Fruit fly (Drosophila melanogaster) whole organism, embryonic: ENCODE results near the gene CG8128.
A peak's percentile ranks its signal among the peaks of the same experiment; 100 is the strongest.

Experiments used
- Antp ChIP-seq: fragments of 200-800 bp; sonication (Bioruptor generic); optimal IDR thresholded peaks from 3 replicates; lab custom pipeline; 2016; ENCODE audit warnings: missing biosample characterization, missing genetic modification characterization
- Bdp1 ChIP-seq: fragments of 200-800 bp; sonication (Bioruptor generic); optimal IDR thresholded peaks from 3 replicates; lab custom pipeline; 2016; ENCODE audit warnings: missing biosample characterization, missing genetic modification characterization
- Bgb ChIP-seq: fragments of 200-800 bp; sonication (Bioruptor generic); IDR thresholded peaks from 2 replicates; pipeline ENCODE4 v1.3.6; 2022; ENCODE audit warnings: missing biosample characterization, missing genetic modification characterization; ENCODE audit not compliant: partially characterized antibody
- CG10366 ChIP-seq: fragments of 200-800 bp; sonication (Bioruptor generic); IDR thresholded peaks from 2 replicates; pipeline ENCODE4 v1.3.6; 2022; ENCODE audit warnings: missing biosample characterization, missing genetic modification characterization
- CG10565 ChIP-seq: fragments of 200-800 bp; sonication (Bioruptor generic); optimal IDR thresholded peaks from 3 replicates; lab custom pipeline; 2016; ENCODE audit warnings: missing biosample characterization, mild to moderate bottlenecking, missing genetic modification characterization
- CG13287 ChIP-seq: fragments of 200-800 bp; sonication (Bioruptor generic); IDR thresholded peaks from 2 replicates; pipeline ENCODE4 v1.3.6; 2022; ENCODE audit warnings: missing biosample characterization, missing genetic modification characterization; ENCODE audit not compliant: partially characterized antibody
- CG13424 ChIP-seq: fragments of 200-800 bp; sonication (Bioruptor generic); optimal IDR thresholded peaks from 2 replicates; lab custom pipeline; 2019; ENCODE audit warnings: missing biosample characterization, mild to moderate bottlenecking, missing genetic modification characterization, moderate library complexity
- CG13894 ChIP-seq: fragments of 200-800 bp; sonication (Bioruptor generic); optimal IDR thresholded peaks from 3 replicates; lab custom pipeline; 2018; ENCODE audit warnings: missing biosample characterization, mild to moderate bottlenecking, missing genetic modification characterization, moderate library complexity
- CG15514 ChIP-seq: fragments of 200-800 bp; sonication (Bioruptor generic); optimal IDR thresholded peaks from 3 replicates; lab custom pipeline; 2017; ENCODE audit warnings: missing biosample characterization, missing genetic modification characterization, mild to moderate bottlenecking, moderate library complexity, missing genetic modification reagents
- CG18619 ChIP-seq: fragments of 200-800 bp; sonication (Bioruptor generic); optimal IDR thresholded peaks from 3 replicates; lab custom pipeline; 2017; ENCODE audit warnings: missing biosample characterization, mild to moderate bottlenecking, missing genetic modification characterization
- CG2120 ChIP-seq: fragments of 200-800 bp; sonication (Bioruptor generic); optimal IDR thresholded peaks from 3 replicates; lab custom pipeline; 2016; ENCODE audit warnings: missing biosample characterization, missing genetic modification characterization
- CG2678 ChIP-seq: fragments of 200-800 bp; sonication (Bioruptor generic); optimal IDR thresholded peaks from 3 replicates; lab custom pipeline; 2019; ENCODE audit warnings: missing biosample characterization, mild to moderate bottlenecking, missing genetic modification characterization, moderate library complexity
- CG4617 ChIP-seq: fragments of 200-800 bp; sonication (Bioruptor generic); optimal IDR thresholded peaks from 3 replicates; lab custom pipeline; 2016; ENCODE audit warnings: missing biosample characterization, missing genetic modification characterization, borderline replicate concordance
- CG5180 ChIP-seq: fragments of 200-800 bp; sonication (Bioruptor generic); optimal IDR thresholded peaks from 3 replicates; lab custom pipeline; 2017; ENCODE audit warnings: missing biosample characterization, missing genetic modification characterization, mild to moderate bottlenecking, moderate library complexity, missing genetic modification reagents
- CG8388 ChIP-seq: fragments of 200-800 bp; sonication (Bioruptor generic); optimal IDR thresholded peaks from 2 replicates; lab custom pipeline; 2019; ENCODE audit warnings: missing biosample characterization, mild to moderate bottlenecking, missing genetic modification characterization, moderate library complexity
- CG9797 ChIP-seq: fragments of 200-800 bp; sonication (Bioruptor generic); optimal IDR thresholded peaks from 3 replicates; lab custom pipeline; 2018; ENCODE audit warnings: missing biosample characterization, mild to moderate bottlenecking, missing genetic modification characterization
- CG9817 ChIP-seq: fragments of 200-800 bp; sonication (Bioruptor generic); optimal IDR thresholded peaks from 2 replicates; lab custom pipeline; 2018; ENCODE audit warnings: missing biosample characterization, mild to moderate bottlenecking, missing genetic modification characterization, moderate library complexity
- D19B ChIP-seq: fragments of 200-800 bp; sonication (Bioruptor generic); optimal IDR thresholded peaks from 2 replicates; lab custom pipeline; 2017; ENCODE audit warnings: missing biosample characterization, mild to moderate bottlenecking, missing genetic modification characterization
- Dbx ChIP-seq: fragments of 200-800 bp; sonication (Bioruptor generic); IDR thresholded peaks from 3 replicates; pipeline ENCODE4 v1.3.6; 2022; ENCODE audit warnings: missing biosample characterization, missing genetic modification characterization
- Dll ChIP-seq: fragments of 200-800 bp; sonication (Bioruptor generic); IDR thresholded peaks from 4 replicates; pipeline ENCODE4 v1.3.6; 2022; ENCODE audit warnings: missing biosample characterization, missing genetic modification characterization; ENCODE audit not compliant: partially characterized antibody
- Elba2 ChIP-seq: fragments of 200-800 bp; sonication (Bioruptor generic); optimal IDR thresholded peaks from 3 replicates; lab custom pipeline; 2016; ENCODE audit warnings: missing biosample characterization, missing genetic modification characterization
- Hr51 ChIP-seq, 2 experiments: fragments of 200-800 bp; sonication (Bioruptor generic); optimal IDR thresholded peaks; 2 replicates in 1 of 2; 3 replicates in 1 of 2; lab custom pipeline; 2016 to 2018; ENCODE audit warnings: missing biosample characterization in 2 of 2, missing genetic modification characterization in 2 of 2, mild to moderate bottlenecking in 1 of 2, moderate library complexity in 1 of 2
- Kr ChIP-seq: fragments of 200-800 bp; sonication (Bioruptor generic); optimal IDR thresholded peaks from 2 replicates; lab custom pipeline; 2017; ENCODE audit warnings: missing biosample characterization, mild to moderate bottlenecking, missing genetic modification characterization
- Lim3 ChIP-seq: fragments of 200-800 bp; sonication (Bioruptor generic); IDR thresholded peaks from 2 replicates; pipeline ENCODE4 v1.3.6; 2022; ENCODE audit warnings: missing biosample characterization, missing genetic modification characterization
- Myb ChIP-seq: fragments of 200-800 bp; sonication (Bioruptor generic); optimal IDR thresholded peaks from 2 replicates; lab custom pipeline; 2016; ENCODE audit warnings: missing biosample characterization, missing genetic modification characterization
- NFAT ChIP-seq: fragments of 200-800 bp; sonication (Bioruptor generic); IDR thresholded peaks from 2 replicates; pipeline ENCODE4 v1.3.6; 2022; ENCODE audit warnings: missing biosample characterization, missing genetic modification characterization
- Nf-YB ChIP-seq: fragments of 200-800 bp; sonication (Bioruptor generic); optimal IDR thresholded peaks from 3 replicates; lab custom pipeline; 2019; ENCODE audit warnings: missing biosample characterization, mild to moderate bottlenecking, missing genetic modification characterization, moderate library complexity
- NfI ChIP-seq: fragments of 200-800 bp; sonication (Bioruptor generic); optimal IDR thresholded peaks from 3 replicates; lab custom pipeline; 2018; ENCODE audit warnings: missing biosample characterization, mild to moderate bottlenecking, missing genetic modification characterization, moderate library complexity
- Sox100B ChIP-seq: fragments of 200-800 bp; sonication (Bioruptor generic); optimal IDR thresholded peaks from 3 replicates; lab custom pipeline; 2018; ENCODE audit warnings: missing biosample characterization, mild to moderate bottlenecking, missing genetic modification characterization
- Spps ChIP-seq: fragments of 200-800 bp; sonication (Bioruptor generic); optimal IDR thresholded peaks from 2 replicates; lab custom pipeline; 2018; ENCODE audit warnings: missing biosample characterization, mild to moderate bottlenecking, missing genetic modification characterization
- Taf1 ChIP-seq: fragments of 200-800 bp; sonication (Bioruptor generic); IDR thresholded peaks from 2 replicates; pipeline ENCODE4 v1.3.6; 2022; ENCODE audit warnings: missing biosample characterization, missing genetic modification characterization
- Vsx1 ChIP-seq: fragments of 200-800 bp; sonication (Bioruptor generic); optimal IDR thresholded peaks from 2 replicates; lab custom pipeline; 2017; ENCODE audit warnings: missing biosample characterization, mild to moderate bottlenecking, missing genetic modification characterization, missing genetic modification reagents
- ab ChIP-seq: fragments of 200-800 bp; sonication (Bioruptor generic); optimal IDR thresholded peaks from 2 replicates; lab custom pipeline; 2016; ENCODE audit warnings: missing biosample characterization, missing genetic modification characterization
- bab2 ChIP-seq: fragments of 200-800 bp; sonication (Bioruptor generic); optimal IDR thresholded peaks from 2 replicates; lab custom pipeline; 2016; ENCODE audit warnings: missing biosample characterization, missing genetic modification characterization
- bcd ChIP-seq: fragments of 200-800 bp; sonication (Bioruptor generic); optimal IDR thresholded peaks from 2 replicates; lab custom pipeline; 2017; ENCODE audit warnings: missing biosample characterization, mild to moderate bottlenecking, missing genetic modification characterization
- cas ChIP-seq: fragments of 200-800 bp; sonication (Bioruptor generic); IDR thresholded peaks from 2 replicates; pipeline ENCODE4 v1.3.6; 2022; ENCODE audit warnings: missing biosample characterization, missing genetic modification characterization
- chinmo ChIP-seq: fragments of 200-800 bp; sonication (Bioruptor generic); IDR thresholded peaks from 4 replicates; pipeline ENCODE4 v1.3.6; 2022; ENCODE audit warnings: missing biosample characterization, missing genetic modification characterization; ENCODE audit not compliant: partially characterized antibody
- dimm ChIP-seq: fragments of 200-800 bp; sonication (Bioruptor generic); IDR thresholded peaks from 2 replicates; pipeline ENCODE4 v1.3.6; 2022; ENCODE audit warnings: missing biosample characterization, missing genetic modification characterization
- ems ChIP-seq: fragments of 200-800 bp; sonication (Bioruptor generic); optimal IDR thresholded peaks from 3 replicates; lab custom pipeline; 2016; ENCODE audit warnings: missing biosample characterization, missing genetic modification characterization
- ewg ChIP-seq: fragments of 200-800 bp; sonication (Bioruptor generic); optimal IDR thresholded peaks from 3 replicates; lab custom pipeline; 2017; ENCODE audit warnings: mild to moderate bottlenecking, missing biosample characterization, missing genetic modification reagents, missing genetic modification characterization
- grau ChIP-seq: fragments of 200-800 bp; optimal IDR thresholded peaks from 3 replicates; lab custom pipeline; 2019; ENCODE audit warnings: missing biosample characterization, mild to moderate bottlenecking, missing genetic modification characterization, moderate library complexity
- gsb-n ChIP-seq: fragments of 200-800 bp; sonication (Bioruptor generic); optimal IDR thresholded peaks from 3 replicates; lab custom pipeline; 2018; ENCODE audit warnings: missing biosample characterization, mild to moderate bottlenecking, missing genetic modification characterization
- hbn ChIP-seq: fragments of 200-800 bp; sonication (Bioruptor generic); IDR thresholded peaks from 2 replicates; pipeline ENCODE4 v1.3.6; 2022; ENCODE audit warnings: missing biosample characterization, missing genetic modification characterization; ENCODE audit not compliant: partially characterized antibody
- luna ChIP-seq: fragments of 200-800 bp; sonication (Bioruptor generic); optimal IDR thresholded peaks from 2 replicates; lab custom pipeline; 2016; ENCODE audit warnings: missing biosample characterization, missing genetic modification characterization
- mld ChIP-seq: fragments of 200-800 bp; sonication (Bioruptor generic); IDR thresholded peaks from 3 replicates; pipeline ENCODE4 v1.3.6; 2022; ENCODE audit warnings: missing biosample characterization, missing genetic modification characterization; ENCODE audit not compliant: partially characterized antibody
- ro ChIP-seq: fragments of 200-800 bp; sonication (Bioruptor generic); IDR thresholded peaks from 2 replicates; pipeline ENCODE4 v1.3.6; 2022; ENCODE audit warnings: missing biosample characterization, missing genetic modification characterization
- so ChIP-seq: fragments of 200-800 bp; sonication (Bioruptor generic); IDR thresholded peaks from 3 replicates; pipeline ENCODE4 v1.3.6; 2022; ENCODE audit warnings: missing biosample characterization, missing genetic modification characterization
- wor ChIP-seq: fragments of 200-800 bp; sonication (Bioruptor generic); IDR thresholded peaks from 2 replicates; pipeline ENCODE4 v1.3.6; 2022; ENCODE audit warnings: missing biosample characterization, missing genetic modification characterization

The CG8128 gene

dm6 chrX:15697581-15698208 is 401 bp downstream of the CG8128 start (continued):
- TF ChIP-seq Sox100B (GFP tag; lab: Kevin White, UChicago) (peak; percentile 84), Bdp1 (GFP tag; lab: Kevin White, UChicago) (peak; percentile 57), gsb-n (peak; percentile 81), Dbx (peak; percentile 97), Elba2 (GFP tag; lab: Kevin White, UChicago) (no peak), Bgb (GFP tag; lab: Robert Waterston, UW) (peak; percentile 19; the same call in 1 of the 2 replicates), ewg (GFP tag; lab: Kevin White, UChicago) (peak; percentile 80), mld (no peak), cas (GFP tag; lab: Robert Waterston, UW) (peak; percentile 92), CG10565 (GFP tag; lab: Kevin White, UChicago) (peak; percentile 43), CG18619 (GFP tag; lab: Kevin White, UChicago) (peak; percentile 87), ab (GFP tag; lab: Kevin White, UChicago) (peak; percentile 24), Taf1 (GFP tag; lab: Robert Waterston, UW) (peak; percentile 92), CG9797 (GFP tag; lab: Kevin White, UChicago) (no peak), Dll (GFP tag; lab: Robert Waterston, UW) (no peak; the same call in 3 of the 4 replicates), CG15514 (peak; percentile 94), ro (peak; percentile 77), bcd (GFP tag; lab: Kevin White, UChicago) (peak; percentile 95), CG13424 (tag; lab: Kevin White, UChicago) (peak; percentile 91), hbn (GFP tag; lab: Robert Waterston, UW) (no peak), CG13894 (tag; lab: Kevin White, UChicago) (peak; percentile 96), CG4617 (peak; percentile 77), Nf-YB (GFP tag; lab: Kevin White, UChicago) (peak; percentile 56), D19B (GFP tag; lab: Kevin White, UChicago) (peak; percentile 84), CG13287 (GFP tag; lab: Robert Waterston, UW) (peak; percentile 59), chinmo (0 out of 4 replicates have a peak, but pooled peaks have one; percentile 39), Antp (peak; percentile 16), so (peak; percentile 85), CG2678 (peak; percentile 94), grau (tag; lab: Kevin White, UChicago) (peak; percentile 92), CG5180 (GFP tag; lab: Kevin White, UChicago) (peak; percentile 79), Lim3 (GFP tag; lab: Robert Waterston, UW) (peak; percentile 74), NFAT (peak; percentile 92), CG2120 (GFP tag; lab: Kevin White, UChicago) (peak; percentile 87), ems (peak; percentile 82), bab2 (peak; percentile 60), wor (peak; percentile 82), CG8388 (GFP tag; lab: Kevin White, UChicago) (peak; percentile 87), Kr (GFP tag; lab: Kevin White, UChicago) (no peak), Spps (peak; percentile 82), Hr51 (GFP tag; optimal IDR thresholded peaks at IDR 0.05; lab: Kevin White, UChicago) (peak; percentile 31 to 88), luna (GFP tag; lab: Kevin White, UChicago) (peak; percentile 4), CG9817 (tag; lab: Kevin White, UChicago) (peak; percentile 93), dimm (GFP tag; lab: Robert Waterston, UW) (peak; percentile 85), CG10366 (GFP tag; lab: Robert Waterston, UW) (peak; percentile 92), NfI (GFP tag; lab: Kevin White, UChicago) (peak; percentile 90), Myb (no peak), Vsx1 (peak; percentile 79)
